Fruit fly (Drosophila melanogaster): ENCODE measurements around the gene CG15571.

CG15571 gene

DNA sequence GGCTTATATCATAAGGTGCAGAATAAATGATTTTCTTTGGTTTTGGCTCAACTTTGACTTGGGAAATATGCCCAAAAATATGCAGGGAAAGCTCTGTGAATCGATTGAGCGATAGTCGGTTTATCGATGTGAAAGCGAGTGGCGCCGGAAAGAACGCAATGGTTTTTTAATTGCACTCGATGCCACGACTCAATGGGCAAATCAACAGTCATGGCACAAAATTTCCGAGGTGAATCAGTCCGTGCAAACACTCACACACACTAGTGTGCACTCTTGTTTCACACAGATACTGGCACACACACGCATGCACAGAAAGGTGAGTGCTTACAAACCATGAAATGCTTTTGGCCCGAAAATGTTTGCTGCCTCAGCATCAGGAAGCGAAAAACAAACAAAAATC lies 23.0 kb upstream of the CG15571 start:
- TF ChIP-seq CG15073 (GFP tag; optimal IDR thresholded peaks at IDR 0.05) (peak; percentile 88), trh (GFP tag; optimal IDR thresholded peaks at IDR 0.05) (no peak), z (GFP tag; IDR thresholded peaks at IDR 0.05) (peak; percentile 85), Dref (GFP tag; IDR thresholded peaks at IDR 0.05) (peak; percentile 45), stwl (tag; optimal IDR thresholded peaks at IDR 0.05) (peak; percentile 26), CG12942 (GFP tag; optimal IDR thresholded peaks at IDR 0.05) (no peak), sens (GFP tag) (peak; percentile 39), Rfx (GFP tag; IDR thresholded peaks at IDR 0.05) (0 out of 2 replicates have a peak, but pooled peaks have one; percentile 10), cg (GFP tag; optimal IDR thresholded peaks at IDR 0.05) (peak; percentile 7), CG16815 (GFP tag; optimal IDR thresholded peaks at IDR 0.05) (no peak)

- TF ChIP-seq sens (GFP tag) (peak; percentile 73), CG10979 (tag; optimal IDR thresholded peaks at IDR 0.05) (peak; percentile 32), CG11504 (tag; optimal IDR thresholded peaks at IDR 0.05) (peak; percentile 20), otp (GFP tag; IDR thresholded peaks at IDR 0.05) (no peak), sc (optimal IDR thresholded peaks at IDR 0.05) (no peak), sc (GFP tag; optimal IDR thresholded peaks at IDR 0.05) (no peak), CG2116 (GFP tag; optimal IDR thresholded peaks at IDR 0.05) (no peak), Side (GFP tag; optimal IDR thresholded peaks at IDR 0.05) (no peak), row (GFP tag; IDR thresholded peaks at IDR 0.05) (peak; percentile 12; the same call in 1 of the 3 replicates), CG11696 (GFP tag; IDR thresholded peaks at IDR 0.05) (no peak), Camta (GFP tag; optimal IDR thresholded peaks at IDR 0.05) (no peak), Med (GFP tag) (peak; percentile 43), CG16863 (GFP tag; optimal IDR thresholded peaks at IDR 0.05) (no peak), nmo (GFP tag; optimal IDR thresholded peaks at IDR 0.05) (peak; percentile 12), CG7839 (tag; optimal IDR thresholded peaks at IDR 0.05) (peak; percentile 9), CG1603 (tag; optimal IDR thresholded peaks at IDR 0.05) (no peak), CG18599 (GFP tag; optimal IDR thresholded peaks at IDR 0.05) (peak; percentile 9), bsh (GFP tag; optimal IDR thresholded peaks at IDR 0.05) (peak in 1 of 2 experiments; percentile 3), lab (GFP tag; optimal IDR thresholded peaks at IDR 0.05) (no peak), disco-r (GFP tag; optimal IDR thresholded peaks at IDR 0.05) (no peak), Hmr (GFP tag; optimal IDR thresholded peaks at IDR 0.05) (no peak), Ssrp (tag; optimal IDR thresholded peaks at IDR 0.05) (peak; percentile 16), Xbp1 (GFP tag; optimal IDR thresholded peaks at IDR 0.05) (no peak), Abd-B (GFP tag; optimal IDR thresholded peaks at IDR 0.05) (no peak)
Measured at dm6 chrX:4225020-4225419, 7.8 kb upstream of the CG15571 start.

DNA sequence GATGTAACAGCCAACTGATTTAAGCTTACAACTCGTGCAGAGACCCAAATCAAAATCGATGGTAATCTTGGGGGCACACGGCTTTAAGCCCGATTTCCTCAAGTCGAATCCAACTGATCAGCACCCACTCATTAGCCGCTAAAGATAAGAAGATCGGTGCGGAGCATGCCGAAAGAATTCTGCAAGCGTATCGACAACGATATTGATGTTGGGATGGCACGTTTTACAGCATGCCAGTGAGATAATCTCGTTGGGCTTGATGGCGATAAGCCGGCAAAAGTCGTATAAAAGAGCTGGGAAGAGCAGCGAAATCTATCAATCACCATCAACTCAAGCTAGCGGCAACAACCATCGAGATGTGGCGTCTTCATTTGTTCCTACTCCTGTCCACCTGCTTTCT lies 676 bp upstream of the CG15571 start, which contains the start of gene CG15570:
Gene CG15570, plus strand, starts transcription at position 301 of the 400 bp plus-strand sequence.
- TF ChIP-seq CG4360 (GFP tag; IDR thresholded peaks at IDR 0.05) (no peak), gro (GFP tag; optimal IDR thresholded peaks at IDR 0.05) (no peak), Rfx (GFP tag; IDR thresholded peaks at IDR 0.05) (no peak)

- TF ChIP-seq stwl (tag; optimal IDR thresholded peaks at IDR 0.05) (peak; percentile 2), lab (GFP tag; optimal IDR thresholded peaks at IDR 0.05) (no peak)
Measured at dm6 chrX:4214371-4214770, 2.8 kb downstream of the CG15571 start.

Measured in whole organism, embryonic.